Fruit fly (Drosophila melanogaster) whole organism, adult: ENCODE results near the gene Prm.

Source experiments
- CG11617 ChIP-seq: fragments of 200-800 bp; sonication (Bioruptor generic); optimal IDR thresholded peaks from 2 replicates; lab custom pipeline; 2017; ENCODE audit warnings: mild to moderate bottlenecking, missing biosample characterization, missing genetic modification reagents, missing genetic modification characterization
- CG12768 ChIP-seq: fragments of 200-800 bp; sonication (Bioruptor generic); optimal IDR thresholded peaks from 2 replicates; lab custom pipeline; 2017; ENCODE audit warnings: missing biosample characterization, missing genetic modification characterization, mild to moderate bottlenecking, moderate library complexity, missing genetic modification reagents
- CG14711 ChIP-seq: fragments of 200-800 bp; sonication (Bioruptor generic); optimal IDR thresholded peaks from 2 replicates; lab custom pipeline; 2018; ENCODE audit warnings: missing biosample characterization, mild to moderate bottlenecking, missing genetic modification characterization, moderate library complexity
- CG33017 ChIP-seq: fragments of 200-800 bp; sonication (Bioruptor generic); optimal IDR thresholded peaks from 2 replicates; lab custom pipeline; 2018; ENCODE audit warnings: missing biosample characterization, mild to moderate bottlenecking, missing genetic modification characterization, moderate library complexity
- CG5204 ChIP-seq: fragments of 200-800 bp; sonication (Bioruptor generic); optimal IDR thresholded peaks from 2 replicates; lab custom pipeline; 2016; ENCODE audit warnings: missing biosample characterization, missing genetic modification characterization
- CG7045 ChIP-seq: fragments of 200-800 bp; sonication (Bioruptor generic); optimal IDR thresholded peaks from 2 replicates; lab custom pipeline; 2017; ENCODE audit warnings: missing biosample characterization, mild to moderate bottlenecking, missing genetic modification characterization
- CG7101 ChIP-seq: fragments of 200-800 bp; sonication (Bioruptor generic); optimal IDR thresholded peaks from 2 replicates; lab custom pipeline; 2018; ENCODE audit warnings: missing biosample characterization, mild to moderate bottlenecking, missing genetic modification characterization, moderate library complexity
- Clk ChIP-seq: fragments of 200-800 bp; sonication (Bioruptor generic); optimal IDR thresholded peaks from 2 replicates; lab custom pipeline; 2017; ENCODE audit warnings: missing biosample characterization, missing genetic modification characterization
- Crg-1 ChIP-seq: fragments of 200-800 bp; sonication (Bioruptor generic); optimal IDR thresholded peaks from 2 replicates; lab custom pipeline; 2016; ENCODE audit warnings: missing biosample characterization, missing genetic modification characterization
- Hr96 ChIP-seq: fragments of 200-800 bp; sonication (Bioruptor generic); optimal IDR thresholded peaks from 2 replicates; lab custom pipeline; 2016; ENCODE audit warnings: missing biosample characterization, missing genetic modification characterization
- Mnt ChIP-seq: fragments of 200-800 bp; sonication (Bioruptor generic); optimal IDR thresholded peaks from 2 replicates; lab custom pipeline; 2016; ENCODE audit warnings: missing biosample characterization, mild to moderate bottlenecking, missing genetic modification characterization
- bab1 ChIP-seq: fragments of 200-800 bp; sonication (Bioruptor generic); optimal IDR thresholded peaks from 3 replicates; lab custom pipeline; 2019; ENCODE audit warnings: missing biosample characterization, mild to moderate bottlenecking, missing genetic modification characterization, moderate library complexity
- cic ChIP-seq: fragments of 200-800 bp; sonication (Bioruptor generic); optimal IDR thresholded peaks from 2 replicates; lab custom pipeline; 2017; ENCODE audit warnings: missing biosample characterization, mild to moderate bottlenecking, missing genetic modification characterization, moderate library complexity
- cnc ChIP-seq, 2 experiments: fragments of >200 bp; optimal IDR thresholded peaks; 2 replicates each; lab custom pipeline; 2017
- kay ChIP-seq: fragments of 200-800 bp; sonication (Bioruptor generic); peaks from one replicate; lab custom pipeline; 2016; ENCODE audit warnings: missing biosample characterization, missing genetic modification characterization, borderline replicate concordance
- ovo ChIP-seq: fragments of 200-800 bp; sonication (Bioruptor generic); optimal IDR thresholded peaks from 2 replicates; lab custom pipeline; 2016; ENCODE audit warnings: missing biosample characterization, missing genetic modification characterization
- pad ChIP-seq: fragments of 200-800 bp; sonication (Bioruptor generic); optimal IDR thresholded peaks from 3 replicates; lab custom pipeline; 2017; ENCODE audit warnings: missing biosample characterization, missing genetic modification characterization, mild to moderate bottlenecking, moderate library complexity, missing genetic modification reagents
- tj ChIP-seq: fragments of 200-800 bp; sonication (Bioruptor generic); optimal IDR thresholded peaks from 3 replicates; lab custom pipeline; 2017; ENCODE audit warnings: missing biosample characterization, mild to moderate bottlenecking, missing genetic modification characterization, moderate library complexity
- toe ChIP-seq: fragments of 200-800 bp; sonication (Bioruptor generic); optimal IDR thresholded peaks from 2 replicates; lab custom pipeline; 2016; ENCODE audit warnings: missing biosample characterization, missing genetic modification characterization

The Prm gene

DNA sequence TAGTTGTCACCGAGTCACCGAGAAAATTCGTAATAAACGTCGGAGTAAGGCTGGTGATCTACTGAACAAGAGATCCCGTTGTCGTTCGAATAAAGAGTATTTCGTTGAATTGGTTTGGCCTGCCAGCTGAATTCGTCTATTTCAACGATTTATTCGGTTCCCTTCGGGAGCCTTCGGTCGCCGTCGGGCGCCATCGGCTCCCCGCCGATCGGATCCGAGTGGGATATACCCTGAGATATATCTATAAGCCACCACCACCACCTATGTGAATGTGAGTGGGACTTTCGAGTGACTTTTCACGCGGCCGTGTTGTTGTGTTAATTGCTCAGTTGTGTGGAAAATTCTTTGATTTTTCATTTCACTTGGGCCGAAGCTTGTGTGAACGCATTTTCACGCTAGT is at the start of gene Prm:
Gene Prm, minus strand, starts transcription at position 101 of the 400 bp plus-strand sequence.
- TF ChIP-seq CG5204 (GFP tag; lab: Kevin White, UChicago) = no peak
- TF ChIP-seq CG7045 = no peak
- peak; percentile 22 for TF ChIP-seq kay

DNA sequence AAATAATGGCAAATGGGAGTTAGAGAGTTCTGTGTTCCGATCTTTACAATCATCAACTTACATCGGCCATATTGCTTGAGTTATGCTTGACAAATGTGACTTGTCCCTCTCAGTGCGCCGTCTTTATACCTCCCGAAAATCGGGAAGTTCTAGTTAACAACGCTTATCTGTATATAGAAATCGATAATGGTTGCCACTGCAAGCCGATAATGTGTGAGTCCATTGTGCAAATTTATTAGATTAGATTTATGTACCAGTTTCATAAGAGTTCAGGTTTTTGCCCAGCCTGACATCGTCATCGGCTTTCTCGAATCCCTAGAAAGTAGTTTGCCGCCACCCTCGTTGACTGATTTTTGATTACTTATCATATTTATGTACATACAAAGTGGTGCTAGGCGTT is 43.3 kb upstream of the Prm start, which contains the start of gene Acbp5:
Gene Acbp5, minus strand, starts transcription at position 101 of the 400 bp plus-strand sequence.
- TF ChIP-seq CG5204 (GFP tag; lab: Kevin White, UChicago) = no peak
- TF ChIP-seq CG11617 (GFP tag; lab: Kevin White, UChicago) = no peak
- no peak for TF ChIP-seq CG12768 (GFP tag; lab: Kevin White, UChicago)
- TF ChIP-seq cnc (optimal IDR thresholded peaks at IDR 0.05; lab: Kevin White, UChicago) = no peak
- TF ChIP-seq Mnt (GFP tag; lab: Kevin White, UChicago) = no peak
- TF ChIP-seq toe = no peak
- no peak for TF ChIP-seq CG7101
- TF ChIP-seq kay = no peak
- TF ChIP-seq Hr96 (GFP tag; lab: Kevin White, UChicago) = no peak
- no peak for TF ChIP-seq CG33017 (tag; lab: Kevin White, UChicago)
- TF ChIP-seq CG14711 (tag; lab: Kevin White, UChicago) = no peak

DNA sequence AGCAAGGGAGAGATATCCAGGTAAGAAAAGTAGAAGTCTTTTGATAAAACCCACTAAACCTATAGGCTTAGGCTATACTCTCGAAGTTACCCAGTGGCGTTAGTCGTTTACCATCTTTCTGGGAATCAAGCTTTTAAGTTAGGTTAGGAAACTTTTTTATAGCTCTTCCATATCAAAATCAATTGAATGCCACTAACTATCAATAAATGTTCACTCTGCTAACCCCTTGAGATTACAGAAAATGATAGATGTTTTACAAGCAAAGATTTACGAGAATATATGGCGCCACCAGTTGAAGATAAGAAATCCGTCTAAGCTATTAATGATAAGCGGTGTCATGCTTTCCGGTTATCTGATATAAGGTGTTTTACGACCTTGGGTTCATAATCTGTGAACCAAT is 42.6 kb upstream of the Prm start:
- TF ChIP-seq Clk (GFP tag; lab: Kevin White, UChicago) (no peak), CG33017 (tag; lab: Kevin White, UChicago) (peak; percentile 48), CG12768 (GFP tag; lab: Kevin White, UChicago) (peak; percentile 17), cic (peak; percentile 81)

DNA sequence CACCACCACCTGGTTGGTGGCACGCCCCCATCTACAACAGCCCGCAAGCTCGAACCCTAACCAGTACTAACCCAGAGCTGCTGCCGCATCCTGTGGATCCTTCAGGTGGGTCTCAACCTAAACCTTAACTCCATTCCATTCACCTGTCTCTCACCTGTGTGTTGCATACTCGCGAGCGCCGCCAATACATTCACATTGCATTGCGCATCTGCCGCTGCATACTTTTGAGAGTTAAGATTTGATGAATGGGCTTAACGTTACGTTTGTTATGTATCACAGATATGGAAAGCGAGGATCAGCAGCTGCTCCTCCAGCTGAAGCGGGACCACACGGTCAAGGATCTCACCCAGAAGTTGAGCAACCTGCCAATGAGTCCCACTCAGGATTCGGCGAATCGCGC is 42.1 kb upstream of the Prm start:
- TF ChIP-seq Mnt (GFP tag; lab: Kevin White, UChicago) (no peak), cic (no peak), bab1 (peak; percentile 28), pad (no peak), CG11617 (GFP tag; lab: Kevin White, UChicago) (no peak)

DNA sequence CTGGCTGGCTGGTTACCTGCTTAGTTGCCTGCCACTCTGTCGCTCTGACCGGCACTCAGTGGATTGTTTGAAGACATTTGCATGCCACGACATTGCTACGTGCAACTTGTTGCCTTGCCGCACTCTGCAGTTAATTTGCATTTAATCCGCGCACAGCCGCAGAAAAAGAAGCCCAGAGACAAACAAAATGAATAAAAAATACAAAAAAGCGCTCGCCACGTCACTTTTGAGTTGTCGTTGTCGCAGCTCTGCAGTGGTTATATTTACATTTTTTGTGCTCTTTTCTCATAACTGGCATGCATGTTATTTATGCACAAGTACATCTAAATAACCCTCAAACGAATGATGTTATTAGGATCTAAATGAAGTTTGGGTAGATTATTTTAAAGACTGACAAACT is 38.2 kb upstream of the Prm start:
- no peak for TF ChIP-seq CG33017 (tag; lab: Kevin White, UChicago)
- TF ChIP-seq Mnt (GFP tag; lab: Kevin White, UChicago) = no peak
- TF ChIP-seq Clk (GFP tag; lab: Kevin White, UChicago) = no peak
- no peak for TF ChIP-seq bab1
- no peak for TF ChIP-seq pad
- no peak for TF ChIP-seq CG7045
- TF ChIP-seq CG14711 (tag; lab: Kevin White, UChicago) = no peak
- no peak for TF ChIP-seq CG7101

DNA sequence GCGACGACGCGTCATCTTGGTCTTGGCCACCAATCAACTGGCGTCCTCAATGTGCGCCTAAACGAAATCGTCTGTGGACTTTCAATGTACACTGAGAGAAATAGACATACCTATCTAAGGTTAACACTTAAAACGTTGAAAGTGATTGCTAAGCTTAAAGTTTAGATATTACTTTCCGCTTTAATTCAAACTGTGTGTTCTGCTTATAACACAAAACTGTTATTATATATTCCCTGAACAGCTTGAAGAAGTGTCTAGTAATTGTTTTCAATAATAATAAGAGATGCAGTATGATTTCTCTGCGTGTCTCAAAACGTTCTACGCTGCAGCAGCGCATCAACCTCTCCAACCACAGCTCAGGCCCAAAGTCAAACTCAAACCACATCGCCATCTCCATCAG is 36.9 kb upstream of the Prm start:
- peak; percentile 16 for TF ChIP-seq bab1
- no peak for TF ChIP-seq cic

DNA sequence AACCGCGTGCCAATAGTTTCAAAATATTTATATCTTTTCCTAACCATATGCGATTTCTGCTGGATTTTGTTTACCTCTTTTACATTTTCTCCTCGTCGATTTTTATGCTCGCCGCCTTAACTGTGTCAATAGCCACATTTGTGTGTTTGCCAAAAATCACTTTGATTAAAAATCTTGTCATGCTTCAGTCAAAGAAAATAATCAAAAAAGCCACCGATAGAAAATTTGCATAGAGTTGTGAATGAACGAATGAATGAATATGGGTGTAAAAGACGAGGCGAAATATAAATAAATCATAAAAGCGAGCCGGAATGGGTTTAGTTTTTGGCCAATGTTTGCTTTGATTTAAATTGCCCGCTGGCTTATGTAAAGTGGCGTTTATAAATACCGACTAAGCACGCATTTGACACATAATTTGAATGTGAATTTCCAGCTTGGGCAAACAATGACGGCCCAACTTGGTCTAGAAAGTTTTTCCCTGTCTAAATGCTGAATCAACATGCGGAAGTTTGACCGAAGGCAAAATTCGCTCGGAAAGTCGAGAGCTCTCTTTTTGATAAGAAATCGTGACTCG is 35.7 kb upstream of the Prm start:
- TF ChIP-seq CG33017 (tag; lab: Kevin White, UChicago) (no peak), cic (no peak), Mnt (GFP tag; lab: Kevin White, UChicago) (no peak), kay (peak; percentile 52), Hr96 (GFP tag; lab: Kevin White, UChicago) (no peak), pad (no peak), CG14711 (tag; lab: Kevin White, UChicago) (no peak), Clk (GFP tag; lab: Kevin White, UChicago) (no peak)

DNA sequence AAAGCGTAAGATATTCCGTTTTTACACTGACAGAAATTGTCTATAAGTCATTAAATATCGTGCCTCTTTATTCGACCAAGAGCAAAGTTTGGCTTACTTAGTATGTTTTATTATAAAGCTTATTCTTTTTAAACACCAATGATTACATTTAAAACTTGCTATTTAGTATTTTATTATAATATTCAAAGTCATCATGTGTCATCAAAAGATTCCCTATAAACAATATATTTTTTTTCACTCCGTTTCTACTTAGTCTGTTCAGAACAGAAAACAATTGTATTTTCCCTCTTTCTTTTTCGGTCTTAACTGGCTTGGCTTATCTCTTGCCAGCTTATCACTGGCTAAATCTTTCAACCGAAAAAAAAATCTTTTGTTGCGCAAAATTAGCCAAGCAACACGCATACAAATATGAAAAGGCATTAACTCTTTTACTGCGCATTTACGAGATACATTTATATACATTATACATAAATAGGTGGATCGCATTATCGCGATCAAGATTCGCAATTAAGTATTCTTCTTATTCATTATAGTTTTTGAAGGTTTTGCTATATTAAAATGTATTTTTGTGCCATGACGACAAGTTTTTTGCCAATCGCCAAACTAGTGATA is 32.3 kb upstream of the Prm start:
- TF ChIP-seq tj (GFP tag; lab: Kevin White, UChicago) = no peak
- TF ChIP-seq kay = peak; percentile 89

DNA sequence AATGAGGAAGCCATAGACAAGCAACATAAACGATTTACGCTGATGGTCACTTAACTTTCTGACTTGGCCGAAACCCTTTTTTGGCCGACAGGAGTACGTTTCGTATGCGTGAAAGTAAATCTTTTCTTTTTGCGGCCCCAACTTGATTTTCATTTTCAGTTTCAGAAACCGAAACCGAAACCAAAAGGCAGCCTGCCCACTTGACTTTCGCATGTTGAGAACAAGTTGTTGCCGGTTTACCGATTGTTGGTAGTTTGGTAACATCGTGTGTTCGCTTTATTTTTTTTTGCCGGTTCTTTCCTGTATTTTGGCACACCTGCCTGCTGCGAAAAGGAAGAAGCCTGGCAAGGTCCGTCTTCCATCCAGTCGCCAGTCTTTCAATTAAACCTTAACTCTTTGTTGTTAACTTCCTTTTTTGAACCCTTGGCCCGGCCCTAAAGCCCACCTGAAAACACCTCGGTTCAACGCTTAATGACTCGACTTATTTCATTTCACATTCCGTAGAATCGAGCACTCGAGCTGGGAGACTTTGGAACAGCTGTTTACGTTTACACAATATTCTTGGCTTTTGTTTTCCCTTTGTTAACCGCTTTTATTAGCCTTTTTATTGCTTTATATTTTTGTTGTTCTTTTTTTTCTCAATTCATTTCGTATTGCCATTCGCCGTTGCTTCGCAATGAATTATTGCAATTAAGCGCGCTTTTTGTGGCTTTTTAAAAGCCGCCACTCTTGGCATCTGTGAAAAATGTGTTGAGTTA is 30.0 kb upstream of the Prm start:
- TF ChIP-seq kay (peak; percentile 52), bab1 (peak; percentile 27), ovo (GFP tag; lab: Kevin White, UChicago) (no peak), Crg-1 (GFP tag; lab: Kevin White, UChicago) (peak; percentile 16), CG5204 (GFP tag; lab: Kevin White, UChicago) (no peak), cic (no peak), CG12768 (GFP tag; lab: Kevin White, UChicago) (no peak), cnc (optimal IDR thresholded peaks at IDR 0.05; lab: Kevin White, UChicago) (no peak), tj (GFP tag; lab: Kevin White, UChicago) (peak; percentile 86)
